Fruit fly (Drosophila melanogaster) whole organism, embryonic: ENCODE measurements around the gene ph-p.

ENCODE experiments used
- CG10147 ChIP-seq: fragments of 200-800 bp; sonication (Bioruptor generic); optimal IDR thresholded peaks from 2 replicates; lab custom pipeline; 2019; ENCODE audit warnings: missing biosample characterization, mild to moderate bottlenecking, missing genetic modification characterization, moderate library complexity
- CG1024 ChIP-seq: fragments of 200-800 bp; sonication (Bioruptor generic); IDR thresholded peaks from 2 replicates; pipeline ENCODE4 v1.3.6; 2022; ENCODE audit warnings: missing biosample characterization, missing genetic modification characterization
- CG10462 ChIP-seq: fragments of 200-800 bp; sonication (Bioruptor generic); optimal IDR thresholded peaks from 2 replicates; lab custom pipeline; 2016; ENCODE audit warnings: missing biosample characterization, missing genetic modification characterization
- CG11085 ChIP-seq: fragments of 200-800 bp; sonication (Bioruptor generic); IDR thresholded peaks from 2 replicates; pipeline ENCODE4 v1.3.6; 2022; ENCODE audit warnings: missing biosample characterization, missing genetic modification characterization
- CG11093 ChIP-seq: fragments of 200-800 bp; sonication (Bioruptor generic); IDR thresholded peaks from 3 replicates; pipeline ENCODE4 v1.3.6; 2022; ENCODE audit warnings: missing biosample characterization, missing genetic modification characterization
- CG11696 ChIP-seq: fragments of 200-800 bp; sonication (Bioruptor generic); IDR thresholded peaks from 2 replicates; pipeline ENCODE4 v1.3.6; 2022; ENCODE audit warnings: missing biosample characterization, missing genetic modification characterization
- CG12744 ChIP-seq: fragments of 200-800 bp; sonication (Bioruptor generic); optimal IDR thresholded peaks from 2 replicates; lab custom pipeline; 2016; ENCODE audit warnings: missing biosample characterization, missing genetic modification characterization
- CG13424 ChIP-seq: fragments of 200-800 bp; sonication (Bioruptor generic); optimal IDR thresholded peaks from 2 replicates; lab custom pipeline; 2019; ENCODE audit warnings: missing biosample characterization, mild to moderate bottlenecking, missing genetic modification characterization, moderate library complexity
- CG14014 ChIP-seq: fragments of 200-800 bp; sonication (Bioruptor generic); IDR thresholded peaks from 2 replicates; pipeline ENCODE4 v1.3.6; 2022; ENCODE audit warnings: missing biosample characterization, missing genetic modification characterization
- CG14667 ChIP-seq: fragments of 200-800 bp; sonication (Bioruptor generic); IDR thresholded peaks from 2 replicates; pipeline ENCODE4 v1.3.6; 2022; ENCODE audit warnings: missing biosample characterization, missing genetic modification characterization
- CG15601 ChIP-seq: fragments of 200-800 bp; sonication (Bioruptor generic); optimal IDR thresholded peaks from 3 replicates; lab custom pipeline; 2019; ENCODE audit warnings: missing biosample characterization, mild to moderate bottlenecking, missing genetic modification characterization, moderate library complexity
- CG1647 ChIP-seq: fragments of 200-800 bp; sonication (Bioruptor generic); optimal IDR thresholded peaks from 3 replicates; lab custom pipeline; 2016; ENCODE audit warnings: missing biosample characterization, missing genetic modification characterization
- CG2199 ChIP-seq: fragments of 200-800 bp; sonication (Bioruptor generic); IDR thresholded peaks from 3 replicates; pipeline ENCODE4 v1.3.6; 2022; ENCODE audit warnings: missing biosample characterization, missing genetic modification characterization
- CG32772 ChIP-seq: fragments of 200-800 bp; sonication (Bioruptor generic); IDR thresholded peaks from 2 replicates; pipeline ENCODE4 v1.3.6; 2022; ENCODE audit warnings: missing biosample characterization, missing genetic modification characterization
- CG34224 ChIP-seq: fragments of 200-800 bp; sonication (Bioruptor generic); IDR thresholded peaks from 3 replicates; pipeline ENCODE4 v1.3.6; 2022; ENCODE audit warnings: missing biosample characterization, missing genetic modification characterization; ENCODE audit not compliant: partially characterized antibody
- CG34376 ChIP-seq: fragments of 200-800 bp; sonication (Bioruptor generic); optimal IDR thresholded peaks from 2 replicates; lab custom pipeline; 2018; ENCODE audit warnings: missing biosample characterization, mild to moderate bottlenecking, missing genetic modification characterization
- CG6272 ChIP-seq: fragments of 200-800 bp; sonication (Bioruptor generic); IDR thresholded peaks from 2 replicates; pipeline ENCODE4 v1.3.6; 2022; ENCODE audit warnings: missing biosample characterization, missing genetic modification characterization
- CG9817 ChIP-seq: fragments of 200-800 bp; sonication (Bioruptor generic); optimal IDR thresholded peaks from 2 replicates; lab custom pipeline; 2018; ENCODE audit warnings: missing biosample characterization, mild to moderate bottlenecking, missing genetic modification characterization, moderate library complexity
- CG9876 ChIP-seq: fragments of 200-800 bp; sonication (Bioruptor generic); optimal IDR thresholded peaks from 2 replicates; lab custom pipeline; 2016; ENCODE audit warnings: missing biosample characterization, missing genetic modification characterization
- CTCF ChIP-seq: fragments of 200-800 bp; sonication (Bioruptor generic); optimal IDR thresholded peaks from 2 replicates; lab custom pipeline; 2017; ENCODE audit warnings: missing biosample characterization, mild to moderate bottlenecking, missing genetic modification characterization, moderate library complexity
- Chrac-16 ChIP-seq: fragments of 200-800 bp; sonication (Bioruptor generic); optimal IDR thresholded peaks from 3 replicates; lab custom pipeline; 2016; ENCODE audit warnings: missing biosample characterization, missing genetic modification characterization
- CoRest ChIP-seq: fragments of 200-800 bp; sonication (Bioruptor generic); optimal IDR thresholded peaks from 3 replicates; lab custom pipeline; 2018; ENCODE audit warnings: missing biosample characterization, mild to moderate bottlenecking, missing genetic modification characterization, moderate library complexity
- Dbx ChIP-seq: fragments of 200-800 bp; sonication (Bioruptor generic); IDR thresholded peaks from 3 replicates; pipeline ENCODE4 v1.3.6; 2022; ENCODE audit warnings: missing biosample characterization, missing genetic modification characterization
- Dek ChIP-seq: fragments of 200-800 bp; sonication (Bioruptor generic); optimal IDR thresholded peaks from 3 replicates; lab custom pipeline; 2019; ENCODE audit warnings: missing biosample characterization, mild to moderate bottlenecking, missing genetic modification characterization, moderate library complexity
- Dip2 ChIP-seq: fragments of 200-800 bp; sonication (Bioruptor generic); IDR thresholded peaks from 2 replicates; pipeline ENCODE4 v1.3.6; 2022; ENCODE audit warnings: missing biosample characterization, missing genetic modification characterization
- Fer3 ChIP-seq: fragments of 200-800 bp; sonication (Bioruptor generic); optimal IDR thresholded peaks from 2 replicates; lab custom pipeline; 2018; ENCODE audit warnings: missing biosample characterization, mild to moderate bottlenecking, missing genetic modification characterization, moderate library complexity
- HHEX ChIP-seq: fragments of 200-800 bp; sonication (Bioruptor generic); optimal IDR thresholded peaks from 3 replicates; lab custom pipeline; 2017; ENCODE audit warnings: missing biosample characterization, mild to moderate bottlenecking, missing genetic modification characterization, missing genetic modification reagents
- HLH54F ChIP-seq: fragments of 200-800 bp; sonication (Bioruptor generic); optimal IDR thresholded peaks from 3 replicates; lab custom pipeline; 2016; ENCODE audit warnings: missing biosample characterization, missing genetic modification characterization
- Hr51 ChIP-seq, 2 experiments: fragments of 200-800 bp; sonication (Bioruptor generic); optimal IDR thresholded peaks; 2 replicates in 1 of 2; 3 replicates in 1 of 2; lab custom pipeline; 2016 to 2018; ENCODE audit warnings: missing biosample characterization in 2 of 2, missing genetic modification characterization in 2 of 2, mild to moderate bottlenecking in 1 of 2, moderate library complexity in 1 of 2
- Lpt ChIP-seq: fragments of >200 bp; optimal IDR thresholded peaks from 2 replicates; lab custom pipeline; 2018; ENCODE audit warnings: missing biosample characterization, missing genetic modification characterization
- MBD-R2 ChIP-seq: fragments of 200-800 bp; sonication (Bioruptor generic); IDR thresholded peaks from 2 replicates; pipeline ENCODE4 v1.3.6; 2022; ENCODE audit warnings: missing biosample characterization, missing genetic modification characterization
- NK7.1 ChIP-seq: fragments of 200-800 bp; sonication (Bioruptor generic); optimal IDR thresholded peaks from 3 replicates; lab custom pipeline; 2016; ENCODE audit warnings: missing biosample characterization, missing genetic modification characterization
- Nf-YC ChIP-seq: fragments of 200-800 bp; optimal IDR thresholded peaks from 3 replicates; lab custom pipeline; 2019; ENCODE audit warnings: missing biosample characterization, mild to moderate bottlenecking, missing genetic modification characterization, moderate library complexity
- Tbp ChIP-seq: fragments of >200 bp; optimal IDR thresholded peaks from 2 replicates; lab custom pipeline; 2018; ENCODE audit warnings: missing biosample characterization, missing genetic modification characterization
- Xbp1 ChIP-seq: fragments of 200-800 bp; sonication (Bioruptor generic); optimal IDR thresholded peaks from 3 replicates; lab custom pipeline; 2016; ENCODE audit warnings: missing biosample characterization, mild to moderate bottlenecking, missing genetic modification characterization
- amos ChIP-seq: fragments of 200-800 bp; sonication (Bioruptor generic); IDR thresholded peaks from 2 replicates; pipeline ENCODE4 v1.3.6; 2022; ENCODE audit warnings: missing biosample characterization, missing genetic modification characterization; ENCODE audit not compliant: partially characterized antibody
- bab2 ChIP-seq: fragments of 200-800 bp; sonication (Bioruptor generic); optimal IDR thresholded peaks from 2 replicates; lab custom pipeline; 2016; ENCODE audit warnings: missing biosample characterization, missing genetic modification characterization
- cg ChIP-seq: fragments of 200-800 bp; sonication (Bioruptor generic); optimal IDR thresholded peaks from 3 replicates; lab custom pipeline; 2019; ENCODE audit warnings: missing biosample characterization, mild to moderate bottlenecking, missing genetic modification characterization, moderate library complexity
- chm ChIP-seq: fragments of 200-800 bp; sonication (Bioruptor generic); IDR thresholded peaks from 2 replicates; pipeline ENCODE4 v1.3.6; 2022; ENCODE audit warnings: missing biosample characterization, missing genetic modification characterization
- dimm ChIP-seq: fragments of 200-800 bp; sonication (Bioruptor generic); IDR thresholded peaks from 2 replicates; pipeline ENCODE4 v1.3.6; 2022; ENCODE audit warnings: missing biosample characterization, missing genetic modification characterization
- fd3F ChIP-seq: fragments of 200-800 bp; sonication (Bioruptor generic); optimal IDR thresholded peaks from 2 replicates; lab custom pipeline; 2018; ENCODE audit warnings: missing biosample characterization, mild to moderate bottlenecking, missing genetic modification characterization, moderate library complexity
- insv ChIP-seq, 2 experiments: fragments of 200-800 bp; sonication (Bioruptor generic); optimal IDR thresholded peaks; 3 replicates each; lab custom pipeline; 2016 to 2018; ENCODE audit warnings: missing biosample characterization in 2 of 2, missing genetic modification characterization in 2 of 2
- jigr1 ChIP-seq: fragments of 200-800 bp; sonication (Bioruptor generic); IDR thresholded peaks from 3 replicates; pipeline ENCODE4 v1.3.6; 2022; ENCODE audit warnings: missing biosample characterization, missing genetic modification characterization
- lmd ChIP-seq: fragments of 200-800 bp; sonication (Bioruptor generic); IDR thresholded peaks from 2 replicates; pipeline ENCODE4 v1.3.6; 2022; ENCODE audit warnings: missing biosample characterization, missing genetic modification characterization
- lov ChIP-seq, 2 experiments: fragments of 200-800 bp in 1 of 2; fragments of >200 bp in 1 of 2; sonication (Bioruptor generic) in 1 of 2; IDR thresholded peaks in 1 of 2; optimal IDR thresholded peaks in 1 of 2; 2 replicates in 1 of 2; 3 replicates in 1 of 2; pipeline versions ENCODE4 v1.3.6 to Lab custom; 2017 to 2022; ENCODE audit warnings: missing biosample characterization in 1 of 2, missing genetic modification characterization in 1 of 2
- nau ChIP-seq: fragments of 200-800 bp; sonication (Bioruptor generic); optimal IDR thresholded peaks from 3 replicates; lab custom pipeline; 2017; ENCODE audit warnings: missing biosample characterization, mild to moderate bottlenecking, missing genetic modification characterization, missing genetic modification reagents
- nerfin-1 ChIP-seq: fragments of 200-800 bp; sonication (Bioruptor generic); optimal IDR thresholded peaks from 3 replicates; lab custom pipeline; 2019; ENCODE audit warnings: missing biosample characterization, mild to moderate bottlenecking, missing genetic modification characterization, moderate library complexity
- pros ChIP-seq: fragments of 200-800 bp; sonication (Bioruptor generic); optimal IDR thresholded peaks from 3 replicates; lab custom pipeline; 2019; ENCODE audit warnings: missing biosample characterization, mild to moderate bottlenecking, missing genetic modification characterization, moderate library complexity
- ranshi ChIP-seq: fragments of 200-800 bp; sonication (Bioruptor generic); IDR thresholded peaks from 2 replicates; pipeline ENCODE4 v1.3.6; 2022; ENCODE audit warnings: missing biosample characterization, missing genetic modification characterization
- unc-4 ChIP-seq: fragments of 200-800 bp; sonication (Bioruptor generic); IDR thresholded peaks from 2 replicates; pipeline ENCODE4 v1.3.6; 2022; ENCODE audit warnings: missing biosample characterization, missing genetic modification characterization; ENCODE audit not compliant: partially characterized antibody
- usp ChIP-seq: fragments of >200 bp; optimal IDR thresholded peaks from 2 replicates; lab custom pipeline; 2017; ENCODE audit warnings: missing biosample characterization, missing genetic modification characterization

ph-p gene

dm6 chrX:2083109-2083508 is 55.1 kb downstream of the ph-p start (continued):
- TF ChIP-seq Dbx (GFP tag; lab: Robert Waterston, UW) = peak; percentile 76
- TF ChIP-seq cg (GFP tag; lab: Kevin White, UChicago) = no peak
- peak; percentile 79 for TF ChIP-seq CG11085
- TF ChIP-seq CG2199 = no peak
- no peak for TF ChIP-seq CG12744 (GFP tag; lab: Kevin White, UChicago)
- peak; percentile 46; the same call in 1 of the 2 replicates for TF ChIP-seq MBD-R2 (GFP tag; lab: Robert Waterston, UW)
- TF ChIP-seq CoRest = peak; percentile 51
- no peak for TF ChIP-seq nau (GFP tag; lab: Kevin White, UChicago)
- TF ChIP-seq dimm = no peak
- TF ChIP-seq Tbp (GFP tag; lab: Kevin White, UChicago) = no peak
- TF ChIP-seq bab2 (GFP tag; lab: Kevin White, UChicago) = peak; percentile 23
- peak; percentile 77 for TF ChIP-seq Fer3 (tag; lab: Kevin White, UChicago)
- peak; percentile 62 for TF ChIP-seq HLH54F
- no peak for TF ChIP-seq usp (GFP tag; lab: Kevin White, UChicago)
- no peak for TF ChIP-seq CTCF (GFP tag; lab: Kevin White, UChicago)
- TF ChIP-seq CG11093 (GFP tag; lab: Robert Waterston, UW) = no peak
- peak; percentile 52; the same call in 1 of the 2 replicates for TF ChIP-seq CG11696
- TF ChIP-seq nerfin-1 = no peak
- no peak for TF ChIP-seq insv (GFP tag; optimal IDR thresholded peaks at IDR 0.05; lab: Kevin White, UChicago)
- peak; percentile 43; the same call in 1 of the 2 replicates for TF ChIP-seq CG14014 (GFP tag; lab: Robert Waterston, UW)
- no peak for TF ChIP-seq CG34376 (GFP tag; lab: Kevin White, UChicago)
- TF ChIP-seq Dip2 = no peak
- no peak for TF ChIP-seq CG1024 (GFP tag; lab: Robert Waterston, UW)
- peak; percentile 41 for TF ChIP-seq CG13424 (tag; lab: Kevin White, UChicago)
- TF ChIP-seq unc-4 (GFP tag; lab: Robert Waterston, UW) = no peak
- peak; percentile 52 for TF ChIP-seq Dek (tag; lab: Kevin White, UChicago)
- peak; percentile 55 for TF ChIP-seq fd3F (GFP tag; lab: Kevin White, UChicago)
- peak; percentile 18 to 42 for TF ChIP-seq Hr51 (GFP tag; optimal IDR thresholded peaks at IDR 0.05; lab: Kevin White, UChicago)
- TF ChIP-seq CG9876 = no peak
- no peak for TF ChIP-seq pros (GFP tag; lab: Kevin White, UChicago)
- TF ChIP-seq CG1647 (GFP tag; lab: Kevin White, UChicago) = peak; percentile 25
- no peak for TF ChIP-seq Nf-YC
- peak; percentile 58 for TF ChIP-seq HHEX (GFP tag; lab: Kevin White, UChicago)
- TF ChIP-seq chm (GFP tag; lab: Robert Waterston, UW) = peak; percentile 10; the same call in 1 of the 2 replicates
- no peak for TF ChIP-seq NK7.1 (GFP tag; lab: Kevin White, UChicago)
- no peak for TF ChIP-seq jigr1 (GFP tag; lab: Robert Waterston, UW)
- peak; percentile 13 for TF ChIP-seq CG10147 (GFP tag; lab: Kevin White, UChicago)
- TF ChIP-seq CG6272 = no peak
- no peak for TF ChIP-seq lov (optimal IDR thresholded peaks at IDR 0.05; lab: Kevin White, UChicago)
- no peak for TF ChIP-seq lov (GFP tag; IDR thresholded peaks at IDR 0.05; lab: Robert Waterston, UW)
- TF ChIP-seq lmd = peak; percentile 78
- TF ChIP-seq Lpt (GFP tag; lab: Kevin White, UChicago) = no peak
- no peak for TF ChIP-seq CG32772
- peak; percentile 48 for TF ChIP-seq Chrac-16 (GFP tag; lab: Kevin White, UChicago)
- no peak for TF ChIP-seq CG15601
- peak; percentile 82 for TF ChIP-seq CG9817
- peak; percentile 32 for TF ChIP-seq Xbp1 (GFP tag; lab: Kevin White, UChicago)
- TF ChIP-seq ranshi = peak; percentile 44; the same call in 1 of the 2 replicates
- TF ChIP-seq amos (GFP tag; lab: Robert Waterston, UW) = no peak
- TF ChIP-seq CG10462 = no peak
- 0 out of 2 replicates have a peak, but pooled peaks have one; percentile 41 for TF ChIP-seq CG14667 (GFP tag; lab: Robert Waterston, UW)
- TF ChIP-seq CG34224 (GFP tag; lab: Robert Waterston, UW) = no peak
